Worm (Caenorhabditis elegans) whole organism, early embryonic: ENCODE measurements around the gene K09C6.9.

Experiments
- F13C5.2 ChIP-seq: sonication (generic microtip); optimal IDR thresholded peaks from 2 replicates; lab custom pipeline; 2017; ENCODE audit warnings: mild to moderate bottlenecking, missing genetic modification characterization, inconsistent platforms, missing compliant biosample characterization
- aly-1 ChIP-seq: sonication (generic microtip); optimal IDR thresholded peaks from 2 replicates; lab custom pipeline; 2016; ENCODE audit warnings: missing genetic modification characterization, missing compliant biosample characterization
- ama-1 ChIP-seq: fragments of 150-350 bp; optimal IDR thresholded peaks from 2 replicates; lab custom pipeline; 2014
- ceh-13 ChIP-seq: fragments of 200-800 bp; sonication (Bioruptor generic); optimal IDR thresholded peaks from 2 replicates; lab custom pipeline; 2018; ENCODE audit warnings: mild to moderate bottlenecking, missing genetic modification characterization, missing compliant biosample characterization
- flt-1 ChIP-seq: fragments of 200-800 bp; sonication (Bioruptor generic); IDR thresholded peaks from 2 replicates; pipeline ENCODE4 v1.3.6; 2022; ENCODE audit warnings: missing genetic modification characterization, missing compliant biosample characterization
- hmbx-1 ChIP-seq: sonication (generic microtip); optimal IDR thresholded peaks from 2 replicates; lab custom pipeline; 2016; ENCODE audit warnings: mild to moderate bottlenecking, missing genetic modification characterization, missing compliant biosample characterization
- hmg-4 ChIP-seq: fragments of 200-800 bp; sonication (Bioruptor generic); optimal IDR thresholded peaks from 2 replicates; lab custom pipeline; 2018; ENCODE audit warnings: mild to moderate bottlenecking, missing genetic modification characterization, missing compliant biosample characterization
- pes-1 ChIP-seq: fragments of 200-800 bp; sonication (Bioruptor generic); IDR thresholded peaks from 2 replicates; pipeline ENCODE4 v1.3.6; 2022; ENCODE audit warnings: missing genetic modification reagents, missing genetic modification characterization, missing compliant biosample characterization
- scrt-1 ChIP-seq: fragments of 200-800 bp; sonication (Bioruptor generic); IDR thresholded peaks from 2 replicates; pipeline ENCODE4 v1.3.6; 2022; ENCODE audit warnings: missing genetic modification characterization, missing compliant biosample characterization
- sea-1 ChIP-seq: fragments of 200-800 bp; sonication (Bioruptor generic); conservative IDR thresholded peaks from 2 replicates; pipeline ENCODE4 v1.3.6; 2022; ENCODE audit warnings: missing genetic modification characterization, missing compliant biosample characterization
- tbx-11 ChIP-seq: fragments of 200-800 bp; sonication (Bioruptor generic); IDR thresholded peaks from 2 replicates; pipeline ENCODE4 v1.3.6; 2022; ENCODE audit warnings: missing genetic modification characterization, missing compliant biosample characterization

- no peak for TF ChIP-seq sea-1 (GFP tag; lab: Robert Waterston, UW)
- TF ChIP-seq flt-1: no peak
- TF ChIP-seq hmg-4 (GFP tag; lab: Kevin White, UChicago): no peak
- TF ChIP-seq F13C5.2 (tag; lab: Kevin White, UChicago): no peak
- no peak for TF ChIP-seq ama-1
- no peak for TF ChIP-seq scrt-1 (GFP tag; lab: Robert Waterston, UW)
- no peak for TF ChIP-seq tbx-11 (GFP tag; lab: Robert Waterston, UW)
- TF ChIP-seq hmbx-1 (tag; lab: Kevin White, UChicago): no peak
- TF ChIP-seq pes-1 (GFP tag; lab: Robert Waterston, UW): no peak
- no peak for TF ChIP-seq aly-1 (tag; lab: Kevin White, UChicago)
- TF ChIP-seq ceh-13 (GFP tag; lab: Kevin White, UChicago): no peak
Observed at ce11 chrV:808260-808659, 46.6 kb downstream of the K09C6.9 start.
